Fruit fly (Drosophila melanogaster): Measurements from ENCODE around the gene CG12684.

DNA sequence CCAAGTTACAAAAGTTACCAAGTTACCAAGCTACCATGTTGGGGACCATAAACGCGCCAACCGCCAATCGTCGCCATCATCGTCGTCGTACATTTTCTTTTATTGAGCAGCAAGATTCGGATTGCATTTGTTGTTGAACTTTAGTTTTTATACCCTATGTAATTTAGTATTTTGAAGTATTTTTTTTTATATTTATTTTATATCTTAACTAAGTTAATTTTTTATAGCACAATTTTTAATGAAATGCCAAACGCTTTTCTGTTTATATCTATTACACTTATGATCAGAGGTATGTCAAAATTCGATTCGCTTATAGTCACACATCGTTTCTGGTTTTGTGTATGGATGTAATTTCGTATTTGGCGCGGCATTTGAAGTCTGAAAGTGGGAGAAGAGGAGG, 10.7 kb upstream of the CG12684 start:
- TF ChIP-seq nerfin-2 (GFP tag; IDR thresholded peaks at IDR 0.05; ENCODE audit: partially characterized antibody) (no peak), tll (GFP tag; optimal IDR thresholded peaks at IDR 0.05) (no peak), Six4 (GFP tag; optimal IDR thresholded peaks at IDR 0.05) (no peak), CG33213 (GFP tag; optimal IDR thresholded peaks at IDR 0.05) (no peak), CG1603 (tag; optimal IDR thresholded peaks at IDR 0.05) (no peak), CG17328 (GFP tag; IDR thresholded peaks at IDR 0.05) (no peak), zen2 (GFP tag; IDR thresholded peaks at IDR 0.05; ENCODE audit: partially characterized antibody) (no peak), trem (tag; optimal IDR thresholded peaks at IDR 0.05) (no peak), tx (GFP tag; optimal IDR thresholded peaks at IDR 0.05) (no peak), CG14860 (GFP tag; IDR thresholded peaks at IDR 0.05; ENCODE audit: partially characterized antibody) (no peak), H15 (GFP tag; IDR thresholded peaks at IDR 0.05) (no peak)

Data from whole organism, embryonic.